Worm (Caenorhabditis elegans): Measurements from ENCODE around the gene fbxb-21.
A peak's percentile ranks its signal among the peaks of the same experiment; 100 is the strongest.

Gene fbxb-21

ce11 chrII:1663516-1663915 is 14.8 kb upstream of the fbxb-21 start, which contains the start of gene duxl-1 (continued):
- TF ChIP-seq nhr-111 (GFP tag; optimal IDR thresholded peaks at IDR 0.05) (no peak), unc-39 (tag; optimal IDR thresholded peaks at IDR 0.05) (no peak), mdl-1 (tag; optimal IDR thresholded peaks at IDR 0.05) (peak in 1 of 2 experiments; percentile 2), jun-1 (tag; optimal IDR thresholded peaks at IDR 0.05) (no peak), zip-2 (tag; optimal IDR thresholded peaks at IDR 0.05) (no peak), F26F4.8 (GFP tag; conservative IDR thresholded peaks at IDR 0.05) (no peak), nhr-102 (tag; optimal IDR thresholded peaks at IDR 0.05) (peak; percentile 11), nhr-10 (tag; optimal IDR thresholded peaks at IDR 0.05) (no peak), rbr-2 (tag; optimal IDR thresholded peaks at IDR 0.05) (no peak), mep-1 (tag; optimal IDR thresholded peaks at IDR 0.05) (no peak), snpc-4 (tag; optimal IDR thresholded peaks at IDR 0.05) (no peak), duxl-1 (tag; optimal IDR thresholded peaks at IDR 0.05; ENCODE audit: poor library complexity) (peak; percentile 88), unc-130 (GFP tag; optimal IDR thresholded peaks at IDR 0.05) (no peak), daf-16 (GFP tag; optimal IDR thresholded peaks at IDR 0.05) (no peak), daf-16 (tag; optimal IDR thresholded peaks at IDR 0.05) (no peak), lir-3 (tag; optimal IDR thresholded peaks at IDR 0.05) (no peak), hmg-1.1 (GFP tag; IDR thresholded peaks at IDR 0.05) (peak; percentile 33; the same call in 1 of the 2 replicates), pqm-1 (tag; optimal IDR thresholded peaks at IDR 0.05) (peak; percentile 16), dve-1 (tag; optimal IDR thresholded peaks at IDR 0.05; ENCODE audit: insufficient read depth) (no peak), F37D6.2 (tag; optimal IDR thresholded peaks at IDR 0.05) (no peak), R02D3.7 (tag; optimal IDR thresholded peaks at IDR 0.05) (no peak), daf-19 (GFP tag; conservative IDR thresholded peaks at IDR 0.05) (no peak), dmd-9 (GFP tag; IDR thresholded peaks at IDR 0.05) (no peak), egl-27 (tag; optimal IDR thresholded peaks at IDR 0.05) (no peak), nhr-48 (tag; optimal IDR thresholded peaks at IDR 0.05) (peak; percentile 6), ama-1 (optimal IDR thresholded peaks at IDR 0.05) (no peak), madf-5 (GFP tag; IDR thresholded peaks at IDR 0.05) (no peak), ceh-28 (tag; optimal IDR thresholded peaks at IDR 0.05) (no peak), dmd-6 (GFP tag; IDR thresholded peaks at IDR 0.05) (peak; percentile 76), zip-11 (GFP tag; IDR thresholded peaks at IDR 0.05) (no peak), ctbp-1 (GFP tag; IDR thresholded peaks at IDR 0.05) (no peak), vab-7 (GFP tag; IDR thresholded peaks at IDR 0.05) (no peak), saeg-2 (GFP tag; IDR thresholded peaks at IDR 0.05) (no peak)

ce11 chrII:1662881-1663280 is 14.2 kb upstream of the fbxb-21 start, which contains the start of gene ZC204.14:
Gene ZC204.14, minus strand, starts transcription at chrII:1662949.
- no peak for TF ChIP-seq daf-19 (GFP tag; conservative IDR thresholded peaks at IDR 0.05)
- peak in 1 of 2 experiments; percentile 46 for TF ChIP-seq lsy-2 (tag; optimal IDR thresholded peaks at IDR 0.05)
- TF ChIP-seq dmd-6 (GFP tag; IDR thresholded peaks at IDR 0.05) = no peak
- no peak for TF ChIP-seq daf-8 (GFP tag; IDR thresholded peaks at IDR 0.05)
- TF ChIP-seq mdt-29 (GFP tag; IDR thresholded peaks at IDR 0.05) = no peak
- TF ChIP-seq T20F7.1 (GFP tag; optimal IDR thresholded peaks at IDR 0.05) = no peak
- peak; percentile 51 for TF ChIP-seq mes-2 (tag; optimal IDR thresholded peaks at IDR 0.05; ENCODE audit: poor library complexity, severe bottlenecking)
- TF ChIP-seq nhr-48 (tag; optimal IDR thresholded peaks at IDR 0.05) = no peak

ce11 chrII:1661300-1661838 is 12.7 kb upstream of the fbxb-21 start:
- 0 out of 2 replicates have a peak, but pooled peaks have one; percentile 16 for TF ChIP-seq tra-1 (GFP tag; IDR thresholded peaks at IDR 0.05)
- TF ChIP-seq duxl-1 (tag; optimal IDR thresholded peaks at IDR 0.05; ENCODE audit: poor library complexity) = peak; percentile 51
- TF ChIP-seq T26A8.4 (GFP tag; IDR thresholded peaks at IDR 0.05) = 0 out of 2 replicates have a peak, but pooled peaks have one; percentile 43
- peak; percentile 72 for TF ChIP-seq Y48G9A.11 (GFP tag; IDR thresholded peaks at IDR 0.05)
- TF ChIP-seq hmg-1.1 (GFP tag; IDR thresholded peaks at IDR 0.05) = peak; percentile 49
- TF ChIP-seq D1046.2 (GFP tag; IDR thresholded peaks at IDR 0.05) = 0 out of 2 replicates have a peak, but pooled peaks have one; percentile 24
- peak; percentile 26 for TF ChIP-seq mes-2 (tag; optimal IDR thresholded peaks at IDR 0.05; ENCODE audit: poor library complexity, severe bottlenecking)
- peak; percentile 23; the same call in 1 of the 2 replicates for TF ChIP-seq dmd-6 (GFP tag; IDR thresholded peaks at IDR 0.05)

All from whole organism, L4 larva.